Worm (Caenorhabditis elegans): ENCODE data around the gene H23N18.5.

Gene H23N18.5

DNA sequence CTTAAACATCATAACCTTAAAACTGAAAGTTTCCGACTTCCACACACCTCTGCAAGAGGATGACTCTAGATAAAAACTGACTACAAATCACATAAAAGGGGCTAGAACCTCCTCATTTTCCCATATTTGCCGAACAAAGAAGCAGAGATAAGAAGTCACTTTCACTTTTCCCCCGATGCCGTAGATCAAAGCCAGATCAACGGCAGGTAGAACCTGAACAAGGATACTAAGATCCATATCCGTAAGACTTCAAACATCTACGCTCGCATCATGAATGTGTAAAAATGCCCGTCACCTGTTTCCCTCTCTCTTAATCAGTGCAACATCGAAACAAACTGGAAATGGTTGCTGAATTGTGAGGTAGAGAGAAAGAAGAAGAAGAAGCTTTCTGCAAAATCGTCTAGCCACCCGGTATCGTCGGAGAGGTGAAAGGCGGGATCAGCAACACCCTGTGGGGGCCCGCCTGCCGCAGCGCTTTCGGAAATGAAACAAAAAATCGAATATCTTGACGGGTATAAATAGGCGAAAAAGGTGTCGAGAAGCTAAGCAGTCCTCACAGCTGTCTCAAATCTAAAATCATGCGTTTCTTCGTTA is 6.6 kb upstream of the H23N18.5 start, which contains the start of gene C02E7.6:
Gene C02E7.6, plus strand, starts transcription at position 544 of the 594 bp plus-strand sequence.
- TF ChIP-seq hsf-1 (GFP tag; IDR thresholded peaks at IDR 0.05) (0 out of 2 replicates have a peak, but pooled peaks have one; percentile 29), ama-1 (optimal IDR thresholded peaks at IDR 0.05) (no peak), ama-1 (GFP tag; optimal IDR thresholded peaks at IDR 0.05) (no peak)

DNA sequence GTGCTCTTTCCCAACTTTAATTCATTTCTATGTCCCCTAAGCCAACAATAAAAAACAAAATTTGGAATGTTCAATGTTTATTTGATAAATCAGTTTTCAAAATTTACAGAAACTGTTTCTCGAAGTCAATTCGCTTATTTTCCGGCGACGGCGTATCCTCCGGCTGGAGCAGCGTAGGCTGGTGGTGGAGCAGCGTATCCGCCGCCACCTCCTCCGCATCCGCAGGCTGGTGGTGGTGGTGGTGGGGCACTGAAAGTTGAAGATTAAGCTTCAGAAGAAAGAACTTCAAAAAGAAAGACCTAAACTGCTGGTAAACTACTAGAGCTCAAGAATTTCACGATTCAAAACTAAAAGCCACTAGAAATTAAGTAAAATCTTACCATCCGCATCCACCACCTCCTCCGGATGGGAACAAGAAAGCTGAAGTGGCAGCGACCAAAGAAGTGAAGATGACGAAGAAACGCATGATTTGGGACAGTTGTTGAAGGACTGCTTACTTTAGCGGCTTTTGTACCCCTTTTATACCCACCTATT is 6.0 kb upstream of the H23N18.5 start, which contains the start of gene C02E7.7:
Gene C02E7.7, minus strand, starts transcription at position 484 of the 534 bp plus-strand sequence.
- TF ChIP-seq zfh-2 (GFP tag; conservative IDR thresholded peaks at IDR 0.05) (peak; percentile 74), atf-7 (tag; optimal IDR thresholded peaks at IDR 0.05) (no peak), egrh-3 (GFP tag; IDR thresholded peaks at IDR 0.05) (peak; percentile 46; the same call in 1 of the 2 replicates), F37B4.10 (GFP tag; IDR thresholded peaks at IDR 0.05) (no peak), ztf-26 (tag; optimal IDR thresholded peaks at IDR 0.05) (no peak), lin-40 (tag; optimal IDR thresholded peaks at IDR 0.05) (no peak), ekl-4 (GFP tag; IDR thresholded peaks at IDR 0.05) (no peak), mcd-1 (GFP tag; IDR thresholded peaks at IDR 0.05) (no peak), dox-1 (GFP tag; IDR thresholded peaks at IDR 0.05) (no peak), T07F8.4 (tag; optimal IDR thresholded peaks at IDR 0.05) (no peak), nfyb-1 (GFP tag; IDR thresholded peaks at IDR 0.05) (no peak), ets-4 (GFP tag; optimal IDR thresholded peaks at IDR 0.05) (no peak), K11D2.4 (GFP tag; IDR thresholded peaks at IDR 0.05) (no peak), T26A5.8 (tag; optimal IDR thresholded peaks at IDR 0.05) (no peak), Y67H2A.10 (GFP tag; conservative IDR thresholded peaks at IDR 0.05) (no peak), sea-2 (GFP tag; IDR thresholded peaks at IDR 0.05) (no peak), D2030.7 (GFP tag; IDR thresholded peaks at IDR 0.05) (no peak)

DNA sequence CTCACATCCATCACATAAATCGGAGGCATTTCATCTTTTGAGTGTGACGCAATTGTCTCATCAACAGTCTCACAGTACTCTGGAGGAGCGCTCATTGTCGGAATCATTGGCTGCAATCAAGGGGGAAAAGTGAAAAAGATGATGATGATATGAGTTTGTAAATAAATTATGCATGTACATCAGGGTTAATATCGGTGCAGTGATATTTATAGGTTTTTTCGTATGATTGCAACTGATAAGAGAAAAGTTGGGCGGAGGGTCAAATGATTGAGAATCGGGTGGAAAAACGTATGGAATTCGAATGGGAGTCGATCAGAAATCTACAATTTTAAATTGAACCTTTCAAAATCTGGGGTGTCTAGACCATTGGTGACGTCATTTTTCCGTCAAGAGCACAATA is 2.7 kb upstream of the H23N18.5 start, which contains the start of gene H23N18.6:
Gene H23N18.6, minus strand, starts transcription at position 201 of the 400 bp plus-strand sequence.
- TF ChIP-seq nhr-80 (tag; optimal IDR thresholded peaks at IDR 0.05) (peak; percentile 37), nfya-2 (GFP tag; IDR thresholded peaks at IDR 0.05) (no peak), B0019.2 (GFP tag; conservative IDR thresholded peaks at IDR 0.05) (no peak)

DNA sequence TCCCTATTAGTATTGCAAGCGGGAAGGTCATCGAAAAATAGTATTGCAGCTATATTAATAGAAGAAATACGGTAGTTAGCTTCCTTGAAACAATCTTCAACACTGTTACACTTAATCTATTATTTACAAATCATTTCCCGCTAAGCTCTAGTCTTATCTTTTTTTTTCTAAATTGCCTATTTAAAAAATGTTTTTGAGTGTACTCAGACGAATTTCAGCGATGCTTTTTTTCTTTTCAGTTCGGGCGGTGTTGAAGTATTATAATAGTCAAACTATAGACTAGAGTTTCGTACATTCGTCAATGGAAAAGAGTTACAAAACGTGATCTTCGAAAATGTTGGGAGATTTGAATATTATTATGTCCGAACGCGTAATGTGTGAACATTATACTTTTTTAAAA is 1.7 kb upstream of the H23N18.5 start:
- TF ChIP-seq F22D6.2 (tag; optimal IDR thresholded peaks at IDR 0.05) (no peak), snpc-4 (GFP tag; optimal IDR thresholded peaks at IDR 0.05) (no peak), snpc-4 (tag; optimal IDR thresholded peaks at IDR 0.05) (peak in 2 of 4 experiments; percentile 54 to 80)

DNA sequence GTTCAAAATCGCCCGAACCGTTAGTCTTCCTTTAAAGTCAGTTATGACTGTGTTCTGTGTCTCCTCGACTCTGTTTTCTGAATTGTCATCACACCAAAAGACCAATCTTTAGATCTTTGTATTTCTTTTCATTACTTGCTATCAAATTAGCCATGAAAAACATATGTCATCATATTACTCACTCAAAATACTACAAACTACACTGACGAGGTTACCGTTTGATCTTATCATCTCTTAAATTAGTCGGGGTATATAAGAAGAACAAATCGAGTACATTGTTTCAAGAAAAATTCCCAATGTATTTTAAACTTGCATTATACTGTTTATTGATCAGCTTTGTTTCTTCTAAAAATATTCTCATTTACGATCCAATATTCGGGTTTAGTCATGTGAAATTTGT is 3.6 kb downstream of the H23N18.5 start, which contains the start of gene ugt-13:
Gene ugt-13, plus strand, starts transcription at position 294 of the 400 bp plus-strand sequence.
- TF ChIP-seq lin-40 (tag; optimal IDR thresholded peaks at IDR 0.05), result peak; percentile 7
- TF ChIP-seq akir-1 (GFP tag; optimal IDR thresholded peaks at IDR 0.05), result no peak

DNA sequence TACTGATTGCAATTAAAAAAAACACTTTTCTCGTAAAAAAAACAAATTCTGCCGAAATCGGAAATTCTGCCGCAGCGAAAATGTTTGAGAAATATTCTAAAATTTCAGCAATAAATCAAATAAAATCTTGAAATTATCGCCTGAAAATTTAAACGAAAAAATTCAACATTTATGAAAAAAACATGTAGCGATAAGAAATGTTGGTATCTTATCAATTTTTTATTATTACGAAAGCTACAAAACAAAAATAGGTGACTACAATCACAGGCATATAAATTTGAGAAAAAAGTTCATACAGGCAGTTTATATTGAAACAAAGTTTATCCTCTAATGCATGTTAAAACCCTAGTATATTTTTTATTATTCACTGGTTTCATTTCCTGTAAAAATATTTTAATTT is 6.2 kb downstream of the H23N18.5 start, which contains the start of gene ugt-14:
Gene ugt-14, plus strand, starts transcription at position 301 of the 400 bp plus-strand sequence.
- TF ChIP-seq repo-1 (tag; optimal IDR thresholded peaks at IDR 0.05), result no peak
- no peak for TF ChIP-seq ztf-6 (GFP tag; IDR thresholded peaks at IDR 0.05)
- no peak for TF ChIP-seq sea-2 (GFP tag; IDR thresholded peaks at IDR 0.05)
- no peak for TF ChIP-seq bed-2 (GFP tag; IDR thresholded peaks at IDR 0.05)
- TF ChIP-seq mes-4 (tag; optimal IDR thresholded peaks at IDR 0.05), result no peak
- no peak for TF ChIP-seq hlh-12 (tag; optimal IDR thresholded peaks at IDR 0.05)
- no peak for TF ChIP-seq nfya-1 (tag; optimal IDR thresholded peaks at IDR 0.05; ENCODE audit: borderline replicate concordance, insufficient read depth)

All from whole organism, young adult.